Worm (Caenorhabditis elegans): ENCODE results near the gene rps-24.

rps-24 gene

DNA sequence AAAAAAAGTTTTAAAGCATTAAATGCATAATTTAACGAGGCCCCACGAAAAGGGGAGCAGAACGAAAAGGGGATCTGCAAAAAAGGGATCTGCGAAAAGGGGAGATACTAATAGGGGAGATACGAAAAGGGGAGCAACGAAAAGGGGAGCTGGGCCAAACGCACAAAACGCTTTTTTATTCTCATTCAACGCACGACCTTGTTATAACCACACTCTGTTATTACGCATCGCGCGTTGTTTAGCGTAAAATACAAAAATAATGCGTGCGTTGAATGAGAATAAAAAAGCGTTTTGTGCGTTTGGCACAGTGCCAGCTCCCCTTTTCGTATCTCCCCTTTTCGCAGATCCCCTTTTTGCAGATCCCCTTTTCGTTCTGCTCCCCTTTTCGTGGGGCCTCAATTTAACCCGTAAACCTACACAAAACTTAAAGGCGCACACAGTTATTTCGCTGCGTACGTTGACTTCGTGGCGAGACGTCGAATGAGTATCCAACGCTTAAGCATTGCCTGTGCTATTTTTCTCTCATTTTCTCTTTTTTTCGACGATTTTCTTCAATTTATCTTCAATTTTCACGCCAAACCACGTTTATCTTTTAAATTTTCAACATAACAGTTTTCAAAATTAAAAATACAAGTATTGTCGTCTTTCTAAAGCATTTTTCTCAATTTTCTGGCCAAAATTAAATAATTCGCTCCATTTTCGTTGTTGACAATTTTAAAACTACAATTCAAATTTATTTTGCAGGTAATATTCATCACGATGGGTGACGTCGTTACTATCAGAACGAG, at the start of gene rps-24 (continued):
- peak; percentile 83 to 94 (median 86) for TF ChIP-seq ceh-82 (tag; optimal IDR thresholded peaks at IDR 0.05)
- TF ChIP-seq fos-1 (tag; optimal IDR thresholded peaks at IDR 0.05): peak; percentile 80
- TF ChIP-seq ama-1 (optimal IDR thresholded peaks at IDR 0.05): peak; percentile 41
- peak; percentile 88 for TF ChIP-seq sox-4 (tag; optimal IDR thresholded peaks at IDR 0.05)
- peak; percentile 86 to 93 for TF ChIP-seq efl-1 (optimal IDR thresholded peaks at IDR 0.05)
- peak; percentile 74 to 98 for TF ChIP-seq efl-1 (GFP tag; optimal IDR thresholded peaks at IDR 0.05 in 1 of 2)
- peak; percentile 94 for TF ChIP-seq tbx-2 (tag; optimal IDR thresholded peaks at IDR 0.05)
- TF ChIP-seq lin-39 (tag; optimal IDR thresholded peaks at IDR 0.05): peak; percentile 43
- peak; percentile 89 for TF ChIP-seq mep-1 (tag; optimal IDR thresholded peaks at IDR 0.05)
- peak; percentile 1 for TF ChIP-seq ceh-63 (GFP tag; optimal IDR thresholded peaks at IDR 0.05)
- peak; percentile 73 for TF ChIP-seq nhr-237 (tag; optimal IDR thresholded peaks at IDR 0.05)
- peak; percentile 43 for TF ChIP-seq ceh-90 (tag; optimal IDR thresholded peaks at IDR 0.05)
- TF ChIP-seq lir-3 (tag; optimal IDR thresholded peaks at IDR 0.05; ENCODE audit: poor library complexity): peak; percentile 92
- peak; percentile 96 for TF ChIP-seq nhr-90 (tag; optimal IDR thresholded peaks at IDR 0.05; ENCODE audit: poor library complexity)

DNA sequence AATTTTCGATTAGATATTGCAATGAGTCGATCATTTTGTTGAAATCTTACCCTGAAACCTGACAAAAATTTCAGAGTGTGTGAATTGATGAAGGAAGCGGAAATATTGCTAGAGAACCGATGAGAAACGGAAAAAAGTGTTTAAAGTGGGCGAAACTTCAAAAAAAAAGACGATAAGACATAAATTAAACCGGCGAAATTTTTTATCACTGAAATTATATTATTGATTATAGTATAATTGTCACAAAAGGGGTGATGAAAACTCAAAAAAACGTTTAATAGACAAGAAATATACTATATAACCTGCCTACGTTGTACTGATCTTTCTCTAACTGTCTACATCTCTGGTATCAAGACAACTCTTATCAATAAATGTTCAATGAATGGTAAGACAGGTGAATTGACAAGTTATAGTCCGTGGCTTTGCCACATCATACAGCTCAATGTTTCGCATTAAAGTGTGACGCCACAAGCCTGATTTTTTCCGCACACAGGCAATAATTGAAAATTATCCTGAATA, 48.5 kb upstream of the rps-24 start, which contains the start of gene pxmp-4:
Gene pxmp-4, minus strand, starts transcription at position 51 of the 519 bp plus-strand sequence.
- TF ChIP-seq lin-35 (GFP tag; optimal IDR thresholded peaks at IDR 0.05) (peak in 1 of 2 experiments; percentile 27), C04F5.9 (tag; optimal IDR thresholded peaks at IDR 0.05) (no peak), vab-15 (tag; optimal IDR thresholded peaks at IDR 0.05) (no peak), tbx-2 (tag; optimal IDR thresholded peaks at IDR 0.05) (no peak), egl-27 (tag; optimal IDR thresholded peaks at IDR 0.05) (no peak), xbp-1 (tag; optimal IDR thresholded peaks at IDR 0.05) (no peak), efl-1 (optimal IDR thresholded peaks at IDR 0.05) (no peak), efl-1 (GFP tag; optimal IDR thresholded peaks at IDR 0.05 in 1 of 2) (peak in 1 of 2 experiments; percentile 43), skn-1 (tag; optimal IDR thresholded peaks at IDR 0.05) (no peak), efl-3 (GFP tag; optimal IDR thresholded peaks at IDR 0.05) (no peak), elt-2 (tag; optimal IDR thresholded peaks at IDR 0.05) (peak; percentile 50)

DNA sequence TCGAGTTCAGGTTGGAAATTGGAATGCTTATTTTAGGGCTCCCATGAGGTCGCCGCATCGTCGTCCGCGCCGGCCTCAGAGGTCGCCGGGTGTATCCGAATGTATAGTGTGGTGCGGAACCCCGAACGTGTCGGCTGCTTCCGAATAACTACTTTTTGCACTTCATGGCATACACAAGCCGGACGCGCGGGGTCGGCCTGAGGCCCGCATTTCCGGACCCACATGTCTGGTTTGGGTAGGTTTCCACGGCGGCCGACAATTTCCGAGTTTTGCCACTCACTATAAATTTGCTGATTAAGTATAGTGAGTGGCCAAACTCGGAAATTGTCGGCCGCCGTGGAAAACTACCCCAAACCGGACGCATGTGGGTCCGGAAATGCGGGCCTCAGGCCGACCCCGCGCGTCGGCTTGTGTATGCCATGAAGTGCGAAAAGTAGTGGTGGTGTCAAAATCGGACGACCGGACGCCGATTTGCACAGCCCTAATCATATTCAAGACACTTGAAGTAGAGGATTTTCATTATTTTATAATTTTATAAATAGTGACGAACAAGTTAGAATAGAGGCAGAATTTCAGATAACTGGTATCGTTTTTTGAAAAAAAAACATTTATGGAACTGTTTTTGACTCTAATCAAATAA, 47.4 kb upstream of the rps-24 start:
- TF ChIP-seq F16B12.6 (tag; optimal IDR thresholded peaks at IDR 0.05) (no peak), nhr-90 (tag; optimal IDR thresholded peaks at IDR 0.05; ENCODE audit: poor library complexity) (no peak), tlp-1 (tag; optimal IDR thresholded peaks at IDR 0.05) (no peak), ceh-63 (GFP tag; optimal IDR thresholded peaks at IDR 0.05) (no peak), zag-1 (tag; optimal IDR thresholded peaks at IDR 0.05) (no peak), nhr-47 (tag; optimal IDR thresholded peaks at IDR 0.05) (no peak), mdl-1 (tag; optimal IDR thresholded peaks at IDR 0.05) (no peak), unc-30 (tag; optimal IDR thresholded peaks at IDR 0.05) (no peak), xbp-1 (tag; optimal IDR thresholded peaks at IDR 0.05) (no peak)

DNA sequence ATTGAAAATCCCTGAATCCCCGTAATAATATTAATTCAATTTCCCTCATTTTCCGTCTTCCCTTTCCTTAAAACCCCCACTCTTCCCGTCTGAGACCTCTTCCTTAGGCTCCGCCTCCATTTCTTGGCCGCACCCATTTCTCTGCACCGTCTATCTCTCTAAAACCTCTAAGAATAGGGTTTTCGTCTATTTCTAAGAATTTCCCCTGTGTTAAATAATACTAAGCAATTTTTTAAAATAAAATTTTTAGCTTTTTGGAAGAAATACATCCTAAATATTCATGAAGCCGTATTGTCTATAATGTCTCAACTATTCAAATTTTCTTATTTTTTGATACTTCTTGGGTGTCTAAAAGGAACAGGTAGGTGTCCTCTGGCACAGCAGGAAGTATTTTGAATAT, 46.2 kb upstream of the rps-24 start, which contains the start of gene cdh-8:
Gene cdh-8, plus strand, starts transcription at position 301 of the 400 bp plus-strand sequence.
- TF ChIP-seq egl-13 (tag; optimal IDR thresholded peaks at IDR 0.05) (peak; percentile 8), fos-1 (tag; optimal IDR thresholded peaks at IDR 0.05) (no peak), blmp-1 (tag; optimal IDR thresholded peaks at IDR 0.05) (no peak), dsc-1 (tag; optimal IDR thresholded peaks at IDR 0.05) (peak; percentile 34), aha-1 (tag; optimal IDR thresholded peaks at IDR 0.05) (no peak)

DNA sequence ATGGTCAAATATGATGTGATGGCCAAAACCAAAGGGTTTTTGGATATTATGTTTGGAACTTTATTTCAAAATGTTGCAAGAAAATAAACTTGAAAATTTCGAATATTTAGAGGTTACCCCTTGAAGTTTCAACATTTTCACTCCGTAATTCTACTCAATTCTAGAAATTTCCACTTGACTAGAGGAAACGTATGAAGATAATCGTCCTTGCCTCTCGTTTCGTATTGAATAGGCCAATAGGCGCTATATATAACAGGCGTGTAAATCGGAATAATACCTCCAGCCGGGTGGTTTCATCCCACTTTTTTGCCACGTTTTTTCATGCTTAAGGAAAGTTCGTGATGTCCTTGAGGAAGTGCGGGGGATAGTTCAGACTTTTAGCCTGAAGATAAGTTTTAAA, 42.4 kb upstream of the rps-24 start:
- TF ChIP-seq ama-1 (optimal IDR thresholded peaks at IDR 0.05) (no peak), efl-1 (optimal IDR thresholded peaks at IDR 0.05) (no peak), efl-1 (GFP tag; optimal IDR thresholded peaks at IDR 0.05 in 1 of 2) (peak in 1 of 2 experiments; percentile 59)
